Fruit fly (Drosophila melanogaster): ENCODE data around the gene dmt.

dmt gene

dm6 chr3R:9710886-9711285, at the start of gene dmt, which contains the start of gene trbd:
Gene dmt, plus strand, starts transcription at chr3R:9711142.
Gene trbd, minus strand, starts transcription at chr3R:9711037.
- TF ChIP-seq CG14711 (tag; optimal IDR thresholded peaks at IDR 0.05) (no peak), CG5204 (GFP tag; optimal IDR thresholded peaks at IDR 0.05) (no peak), toe (GFP tag; optimal IDR thresholded peaks at IDR 0.05) (no peak), CG12768 (GFP tag; optimal IDR thresholded peaks at IDR 0.05) (peak; percentile 14), CG11617 (GFP tag; optimal IDR thresholded peaks at IDR 0.05) (peak; percentile 26), Crg-1 (GFP tag; optimal IDR thresholded peaks at IDR 0.05) (peak; percentile 70), CG1620 (GFP tag; optimal IDR thresholded peaks at IDR 0.05) (peak; percentile 81), cic (GFP tag; optimal IDR thresholded peaks at IDR 0.05) (peak; percentile 4), Mnt (GFP tag; optimal IDR thresholded peaks at IDR 0.05) (peak; percentile 74), ovo (GFP tag; optimal IDR thresholded peaks at IDR 0.05) (peak; percentile 58), CG7101 (tag; optimal IDR thresholded peaks at IDR 0.05) (peak; percentile 68), cnc (optimal IDR thresholded peaks at IDR 0.05) (no peak), tj (GFP tag; optimal IDR thresholded peaks at IDR 0.05) (peak; percentile 16), Clk (GFP tag; optimal IDR thresholded peaks at IDR 0.05) (peak; percentile 67), CG33017 (tag; optimal IDR thresholded peaks at IDR 0.05) (no peak), CG7045 (GFP tag; optimal IDR thresholded peaks at IDR 0.05) (no peak), pad (GFP tag; optimal IDR thresholded peaks at IDR 0.05) (peak; percentile 65), Hr96 (GFP tag; optimal IDR thresholded peaks at IDR 0.05) (no peak), bab1 (GFP tag; optimal IDR thresholded peaks at IDR 0.05) (peak; percentile 76)

DNA sequence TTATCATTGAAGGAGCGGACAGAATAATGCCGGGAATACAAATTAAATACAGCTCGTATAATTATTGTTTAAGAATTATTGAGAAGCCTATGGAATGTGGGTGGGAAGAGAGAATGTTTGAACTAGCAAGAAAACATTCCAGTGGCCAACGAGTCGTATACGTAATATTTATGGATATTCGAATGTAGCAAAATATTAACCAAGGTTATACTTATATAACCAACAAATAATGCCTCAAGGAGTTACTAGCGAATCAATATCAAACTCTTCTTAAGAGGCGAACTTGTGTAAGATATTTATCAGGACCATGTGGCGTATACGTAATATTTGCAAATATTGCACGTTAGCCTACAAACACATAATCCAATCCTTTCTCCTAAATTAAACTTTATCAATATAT, 45.5 kb upstream of the dmt start:
- TF ChIP-seq tj (GFP tag; optimal IDR thresholded peaks at IDR 0.05) (no peak), toe (GFP tag; optimal IDR thresholded peaks at IDR 0.05) (no peak), CG7101 (tag; optimal IDR thresholded peaks at IDR 0.05) (no peak), Mnt (GFP tag; optimal IDR thresholded peaks at IDR 0.05) (no peak), pad (GFP tag; optimal IDR thresholded peaks at IDR 0.05) (no peak), bab1 (GFP tag; optimal IDR thresholded peaks at IDR 0.05) (no peak), ovo (GFP tag; optimal IDR thresholded peaks at IDR 0.05) (no peak), cnc (optimal IDR thresholded peaks at IDR 0.05) (no peak)

dm6 chr3R:9673207-9673606, 37.7 kb upstream of the dmt start:
- TF ChIP-seq Mnt (GFP tag; optimal IDR thresholded peaks at IDR 0.05) (no peak), CG33017 (tag; optimal IDR thresholded peaks at IDR 0.05) (no peak), CG11617 (GFP tag; optimal IDR thresholded peaks at IDR 0.05) (no peak), cnc (optimal IDR thresholded peaks at IDR 0.05) (no peak), CG7101 (tag; optimal IDR thresholded peaks at IDR 0.05) (no peak), cic (GFP tag; optimal IDR thresholded peaks at IDR 0.05) (no peak), CG1620 (GFP tag; optimal IDR thresholded peaks at IDR 0.05) (no peak), CG14711 (tag; optimal IDR thresholded peaks at IDR 0.05) (no peak), CG12768 (GFP tag; optimal IDR thresholded peaks at IDR 0.05) (no peak), Crg-1 (GFP tag; optimal IDR thresholded peaks at IDR 0.05) (no peak), CG5204 (GFP tag; optimal IDR thresholded peaks at IDR 0.05) (no peak), Hr96 (GFP tag; optimal IDR thresholded peaks at IDR 0.05) (no peak), ovo (GFP tag; optimal IDR thresholded peaks at IDR 0.05) (no peak), toe (GFP tag; optimal IDR thresholded peaks at IDR 0.05) (no peak)

DNA sequence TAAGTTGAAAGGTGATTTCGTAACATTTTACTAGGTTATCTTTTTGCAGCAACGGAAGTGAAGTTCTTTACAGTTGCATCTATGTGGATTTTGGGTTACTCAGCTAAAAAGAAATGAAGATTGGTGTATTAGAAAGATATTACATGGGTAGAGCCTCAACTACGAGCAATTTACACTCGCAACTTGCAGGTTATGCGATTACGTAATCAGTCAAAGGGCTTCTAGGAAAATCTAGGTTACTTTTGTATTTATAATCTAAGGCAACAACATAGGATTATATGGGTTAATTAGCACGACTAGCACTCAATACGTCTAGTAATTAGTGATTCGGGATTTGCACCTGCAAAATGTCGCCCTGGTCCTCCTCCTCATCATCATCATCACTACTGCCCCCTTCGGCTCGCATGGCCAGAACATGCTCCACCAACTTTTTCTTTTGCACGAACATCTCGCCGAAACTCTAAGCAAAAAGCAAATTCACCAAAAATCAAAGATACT, 36.7 kb upstream of the dmt start, which contains the start of gene Dhc1:
Gene Dhc1, minus strand, starts transcription at position 448 of the 498 bp plus-strand sequence.
- TF ChIP-seq toe (GFP tag; optimal IDR thresholded peaks at IDR 0.05) (no peak), CG5204 (GFP tag; optimal IDR thresholded peaks at IDR 0.05) (no peak), CG33017 (tag; optimal IDR thresholded peaks at IDR 0.05) (no peak), CG7101 (tag; optimal IDR thresholded peaks at IDR 0.05) (no peak), cnc (optimal IDR thresholded peaks at IDR 0.05) (no peak), Clk (GFP tag; optimal IDR thresholded peaks at IDR 0.05) (no peak), bab1 (GFP tag; optimal IDR thresholded peaks at IDR 0.05) (no peak), CG7045 (GFP tag; optimal IDR thresholded peaks at IDR 0.05) (no peak), Crg-1 (GFP tag; optimal IDR thresholded peaks at IDR 0.05) (no peak), CG11617 (GFP tag; optimal IDR thresholded peaks at IDR 0.05) (no peak), CG12768 (GFP tag; optimal IDR thresholded peaks at IDR 0.05) (no peak), Hr96 (GFP tag; optimal IDR thresholded peaks at IDR 0.05) (no peak), cic (GFP tag; optimal IDR thresholded peaks at IDR 0.05) (no peak), pad (GFP tag; optimal IDR thresholded peaks at IDR 0.05) (no peak), CG1620 (GFP tag; optimal IDR thresholded peaks at IDR 0.05) (no peak), ovo (GFP tag; optimal IDR thresholded peaks at IDR 0.05) (no peak), Mnt (GFP tag; optimal IDR thresholded peaks at IDR 0.05) (no peak), tj (GFP tag; optimal IDR thresholded peaks at IDR 0.05) (no peak)

DNA sequence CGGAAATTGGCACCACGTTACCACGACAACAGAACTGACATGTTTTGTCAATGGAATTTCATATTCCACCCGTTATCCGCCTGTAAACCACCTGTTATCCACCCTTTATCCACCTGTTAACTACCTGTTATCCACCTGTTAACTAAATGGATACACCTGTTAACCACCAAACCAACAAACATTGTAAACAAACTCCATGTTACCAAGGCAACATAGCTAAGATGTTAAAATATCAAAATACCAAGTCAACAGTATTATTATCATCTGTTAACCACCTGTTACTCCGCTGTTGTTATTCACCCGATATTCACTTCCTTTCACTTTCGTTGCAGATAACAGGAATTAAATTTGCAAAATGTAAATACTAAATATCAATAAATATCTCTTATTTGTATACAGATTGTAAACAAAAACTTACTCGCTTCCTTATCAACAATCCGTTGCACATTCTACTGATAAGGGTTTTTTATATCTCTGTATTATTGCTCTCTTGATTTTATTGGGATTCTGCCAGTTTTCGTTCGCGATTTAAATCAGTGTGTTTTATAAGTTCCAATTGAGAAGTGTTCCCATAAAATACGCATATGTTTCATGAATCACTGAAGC, 35.9 kb upstream of the dmt start, which contains the start of gene Nepl12:
Gene Nepl12, plus strand, starts transcription at position 556 of the 606 bp plus-strand sequence.
- TF ChIP-seq CG5204 (GFP tag; optimal IDR thresholded peaks at IDR 0.05), result no peak
- TF ChIP-seq cic (GFP tag; optimal IDR thresholded peaks at IDR 0.05), result peak; percentile 80
- TF ChIP-seq Hr96 (GFP tag; optimal IDR thresholded peaks at IDR 0.05), result no peak
- TF ChIP-seq cnc (optimal IDR thresholded peaks at IDR 0.05), result no peak
- TF ChIP-seq CG12768 (GFP tag; optimal IDR thresholded peaks at IDR 0.05), result peak; percentile 63
- no peak for TF ChIP-seq CG7101 (tag; optimal IDR thresholded peaks at IDR 0.05)
- peak; percentile 3 for TF ChIP-seq ovo (GFP tag; optimal IDR thresholded peaks at IDR 0.05)
- no peak for TF ChIP-seq bab1 (GFP tag; optimal IDR thresholded peaks at IDR 0.05)
- peak; percentile 7 for TF ChIP-seq pad (GFP tag; optimal IDR thresholded peaks at IDR 0.05)
- peak; percentile 5 for TF ChIP-seq Mnt (GFP tag; optimal IDR thresholded peaks at IDR 0.05)
- TF ChIP-seq CG7045 (GFP tag; optimal IDR thresholded peaks at IDR 0.05), result no peak
- no peak for TF ChIP-seq CG33017 (tag; optimal IDR thresholded peaks at IDR 0.05)
- no peak for TF ChIP-seq Crg-1 (GFP tag; optimal IDR thresholded peaks at IDR 0.05)

DNA sequence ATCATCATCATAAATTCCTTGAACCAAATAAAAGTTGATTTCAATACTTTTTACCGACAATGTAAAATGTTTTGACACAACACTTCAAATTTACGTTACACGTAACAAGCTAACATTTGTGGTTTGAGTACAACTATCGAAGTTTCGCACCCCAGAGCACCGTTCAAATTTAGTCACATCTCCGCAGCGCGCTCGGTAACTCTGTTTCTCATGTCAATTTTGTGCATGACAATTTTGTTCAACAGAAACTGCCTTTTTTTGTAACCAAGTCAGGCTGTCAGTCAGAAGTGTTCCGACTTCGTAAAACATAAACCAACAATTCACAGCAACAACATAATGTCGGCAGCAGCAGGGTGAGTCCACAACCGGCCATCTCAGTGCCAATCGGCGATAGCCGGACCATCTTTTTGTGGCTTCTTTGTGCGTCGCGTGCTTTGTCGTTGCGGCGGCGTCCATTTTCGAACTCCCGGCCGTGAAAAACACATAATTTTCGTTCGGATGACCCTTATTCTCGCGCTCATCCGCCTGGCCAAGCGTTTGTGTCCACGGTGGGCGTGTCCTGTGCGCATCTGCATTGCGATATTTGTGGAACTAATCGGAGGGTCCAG, 33.1 kb upstream of the dmt start, which contains the start of gene p23:
Gene p23, plus strand, starts transcription at position 194 of the 608 bp plus-strand sequence.
- TF ChIP-seq CG12768 (GFP tag; optimal IDR thresholded peaks at IDR 0.05) (no peak), CG7101 (tag; optimal IDR thresholded peaks at IDR 0.05) (peak; percentile 12), CG33017 (tag; optimal IDR thresholded peaks at IDR 0.05) (no peak), Crg-1 (GFP tag; optimal IDR thresholded peaks at IDR 0.05) (no peak), CG11617 (GFP tag; optimal IDR thresholded peaks at IDR 0.05) (no peak), Mnt (GFP tag; optimal IDR thresholded peaks at IDR 0.05) (peak; percentile 39), CG7045 (GFP tag; optimal IDR thresholded peaks at IDR 0.05) (no peak), tj (GFP tag; optimal IDR thresholded peaks at IDR 0.05) (no peak), CG14711 (tag; optimal IDR thresholded peaks at IDR 0.05) (peak; percentile 88), kay (GFP tag; ENCODE audit: borderline replicate concordance) (no peak), CG1620 (GFP tag; optimal IDR thresholded peaks at IDR 0.05) (peak; percentile 49), cnc (optimal IDR thresholded peaks at IDR 0.05) (no peak), cic (GFP tag; optimal IDR thresholded peaks at IDR 0.05) (no peak), toe (GFP tag; optimal IDR thresholded peaks at IDR 0.05) (no peak), bab1 (GFP tag; optimal IDR thresholded peaks at IDR 0.05) (peak; percentile 61), pad (GFP tag; optimal IDR thresholded peaks at IDR 0.05) (peak; percentile 4), ovo (GFP tag; optimal IDR thresholded peaks at IDR 0.05) (peak; percentile 18), CG5204 (GFP tag; optimal IDR thresholded peaks at IDR 0.05) (no peak), Clk (GFP tag; optimal IDR thresholded peaks at IDR 0.05) (no peak), Hr96 (GFP tag; optimal IDR thresholded peaks at IDR 0.05) (no peak)

Data from whole organism, adult.